Fruit fly (Drosophila melanogaster): ENCODE measurements around the gene CG15721.

DNA sequence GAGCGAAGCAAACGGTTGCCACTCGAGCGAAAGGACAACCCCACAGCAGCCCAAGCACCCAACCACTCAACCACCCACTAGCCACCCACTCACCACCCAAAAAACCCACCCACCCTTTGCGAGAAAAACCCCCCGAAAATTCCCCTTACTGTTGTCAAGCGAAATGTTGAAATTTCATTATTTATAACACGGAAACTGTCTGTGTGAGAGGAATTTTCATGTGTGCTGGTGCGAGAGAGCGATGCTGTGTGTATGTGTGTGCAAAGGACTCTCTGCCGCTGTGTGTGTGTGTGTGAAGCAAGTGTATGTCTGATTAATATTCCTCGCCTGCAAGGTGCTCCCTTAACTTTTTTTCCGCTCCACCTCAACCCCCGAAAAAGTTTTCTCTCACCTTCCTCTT lies 40.7 kb upstream of the CG15721 start:
- TF ChIP-seq CG8301 (tag; optimal IDR thresholded peaks at IDR 0.05) (no peak), Pif1B (GFP tag; optimal IDR thresholded peaks at IDR 0.05) (no peak)
